Worm (Caenorhabditis elegans) whole organism, mixed stage, embryonic: ENCODE data around the gene ubc-15.

Source experiments
- bed-3 ChIP-seq: fragments of 200-800 bp; sonication (Bioruptor generic); optimal IDR thresholded peaks from 3 replicates; lab custom pipeline; 2018; ENCODE audit warnings: mild to moderate bottlenecking, missing genetic modification characterization, moderate library complexity, missing compliant biosample characterization
- hlh-1 ChIP-seq: fragments of 150-350 bp; optimal IDR thresholded peaks from 2 replicates; lab custom pipeline; 2014; ENCODE audit warnings: missing biosample characterization, missing genetic modification reagents, missing genetic modification characterization
- lsy-2 ChIP-seq: fragments of 150-350 bp; optimal IDR thresholded peaks from 2 replicates; lab custom pipeline; 2014; ENCODE audit warnings: missing biosample characterization, missing genetic modification characterization
- nhr-12 ChIP-seq: fragments of 150-350 bp; optimal IDR thresholded peaks from 2 replicates; lab custom pipeline; 2014; ENCODE audit warnings: missing biosample characterization, missing genetic modification characterization

DNA sequence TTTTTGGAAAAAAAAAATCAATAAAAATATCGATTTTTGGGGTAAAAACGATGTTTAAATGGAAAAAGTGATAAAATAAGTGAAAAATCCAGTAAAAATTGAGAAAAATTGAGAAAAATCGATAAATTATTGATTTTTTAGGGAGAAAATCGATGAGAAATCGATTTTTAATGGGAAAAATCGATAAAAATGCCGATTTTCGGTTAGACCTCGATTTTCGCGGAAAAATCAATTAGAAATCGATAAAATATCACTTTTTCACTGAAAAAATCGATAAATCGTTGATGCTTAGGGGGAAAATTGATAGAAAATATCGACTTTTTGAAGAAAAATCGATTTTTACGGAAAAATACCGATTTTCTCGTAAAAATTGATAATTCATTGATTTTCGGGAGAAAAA is 12.2 kb downstream of the ubc-15 start:
- TF ChIP-seq nhr-12 (tag; lab: Kevin White, UChicago) (no peak), bed-3 (GFP tag; lab: Kevin White, UChicago) (no peak), lsy-2 (tag; lab: Kevin White, UChicago) (no peak), hlh-1 (tag; lab: Kevin White, UChicago) (no peak)
